Worm (Caenorhabditis elegans): Measurements from ENCODE around the gene K08E7.4.

ce11 chrIV:12571047-12571446 is at the start of gene K08E7.4:
- TF ChIP-seq med-1 (GFP tag; optimal IDR thresholded peaks at IDR 0.05; ENCODE audit: insufficient read depth): no peak
- TF ChIP-seq klf-2 (GFP tag; conservative IDR thresholded peaks at IDR 0.05): no peak
- no peak for TF ChIP-seq T22C8.4 (GFP tag; IDR thresholded peaks at IDR 0.05)
- no peak for TF ChIP-seq ztf-29 (GFP tag; IDR thresholded peaks at IDR 0.05)
- no peak for TF ChIP-seq cog-1 (tag; optimal IDR thresholded peaks at IDR 0.05)
- TF ChIP-seq flt-1 (GFP tag; IDR thresholded peaks at IDR 0.05): no peak
- no peak for TF ChIP-seq ztf-23 (GFP tag; IDR thresholded peaks at IDR 0.05)
- TF ChIP-seq ref-1 (GFP tag; conservative IDR thresholded peaks at IDR 0.05): no peak
